Worm (Caenorhabditis elegans) whole organism, early embryonic: ENCODE results near the gene ztf-25.
"Not testable (repeated sequence)": the region's sequence is repeated elsewhere in the genome, so short reads cannot be mapped to it uniquely, and the experiment has no call there.

ENCODE experiments used
- B0310.2 ChIP-seq: sonication (generic microtip); optimal IDR thresholded peaks from 2 replicates; lab custom pipeline; 2016; ENCODE audit warnings: mild to moderate bottlenecking, missing genetic modification characterization, missing compliant biosample characterization
- F13C5.2 ChIP-seq: sonication (generic microtip); optimal IDR thresholded peaks from 2 replicates; lab custom pipeline; 2017; ENCODE audit warnings: mild to moderate bottlenecking, missing genetic modification characterization, inconsistent platforms, missing compliant biosample characterization
- aly-1 ChIP-seq: sonication (generic microtip); optimal IDR thresholded peaks from 2 replicates; lab custom pipeline; 2016; ENCODE audit warnings: missing genetic modification characterization, missing compliant biosample characterization
- ama-1 ChIP-seq: fragments of 150-350 bp; optimal IDR thresholded peaks from 2 replicates; lab custom pipeline; 2014
- ceh-13 ChIP-seq: fragments of 200-800 bp; sonication (Bioruptor generic); optimal IDR thresholded peaks from 2 replicates; lab custom pipeline; 2018; ENCODE audit warnings: mild to moderate bottlenecking, missing genetic modification characterization, missing compliant biosample characterization
- ceh-36 ChIP-seq: sonication (generic microtip); optimal IDR thresholded peaks from 2 replicates; lab custom pipeline; 2016; ENCODE audit warnings: missing genetic modification characterization, inconsistent platforms, missing compliant biosample characterization
- ets-7 ChIP-seq: sonication (generic microtip); optimal IDR thresholded peaks from 2 replicates; lab custom pipeline; 2016; ENCODE audit warnings: missing genotype, missing genetic modification characterization, missing compliant biosample characterization
- flt-1 ChIP-seq: fragments of 200-800 bp; sonication (Bioruptor generic); IDR thresholded peaks from 2 replicates; pipeline ENCODE4 v1.3.6; 2022; ENCODE audit warnings: missing genetic modification characterization, missing compliant biosample characterization
- hmbx-1 ChIP-seq: sonication (generic microtip); optimal IDR thresholded peaks from 2 replicates; lab custom pipeline; 2016; ENCODE audit warnings: mild to moderate bottlenecking, missing genetic modification characterization, missing compliant biosample characterization
- hmg-4 ChIP-seq: fragments of 200-800 bp; sonication (Bioruptor generic); optimal IDR thresholded peaks from 2 replicates; lab custom pipeline; 2018; ENCODE audit warnings: mild to moderate bottlenecking, missing genetic modification characterization, missing compliant biosample characterization
- hnd-1 ChIP-seq: sonication (generic microtip); optimal IDR thresholded peaks from 2 replicates; lab custom pipeline; 2016; ENCODE audit warnings: missing genetic modification characterization, missing compliant biosample characterization
- pes-1 ChIP-seq: fragments of 200-800 bp; sonication (Bioruptor generic); IDR thresholded peaks from 2 replicates; pipeline ENCODE4 v1.3.6; 2022; ENCODE audit warnings: missing genetic modification reagents, missing genetic modification characterization, missing compliant biosample characterization
- scrt-1 ChIP-seq: fragments of 200-800 bp; sonication (Bioruptor generic); IDR thresholded peaks from 2 replicates; pipeline ENCODE4 v1.3.6; 2022; ENCODE audit warnings: missing genetic modification characterization, missing compliant biosample characterization
- sea-1 ChIP-seq: fragments of 200-800 bp; sonication (Bioruptor generic); conservative IDR thresholded peaks from 2 replicates; pipeline ENCODE4 v1.3.6; 2022; ENCODE audit warnings: missing genetic modification characterization, missing compliant biosample characterization
- tbx-11 ChIP-seq: fragments of 200-800 bp; sonication (Bioruptor generic); IDR thresholded peaks from 2 replicates; pipeline ENCODE4 v1.3.6; 2022; ENCODE audit warnings: missing genetic modification characterization, missing compliant biosample characterization
- tbx-37 ChIP-seq: fragments of 200-800 bp; sonication (Bioruptor generic); conservative IDR thresholded peaks from 2 replicates; pipeline ENCODE4 v1.3.6; 2022; ENCODE audit warnings: missing genetic modification reagents, missing genetic modification characterization, missing compliant biosample characterization
- tra-4 ChIP-seq: sonication (generic microtip); optimal IDR thresholded peaks from 2 replicates; lab custom pipeline; 2017; ENCODE audit warnings: missing genetic modification characterization, missing compliant biosample characterization

ztf-25 gene

DNA sequence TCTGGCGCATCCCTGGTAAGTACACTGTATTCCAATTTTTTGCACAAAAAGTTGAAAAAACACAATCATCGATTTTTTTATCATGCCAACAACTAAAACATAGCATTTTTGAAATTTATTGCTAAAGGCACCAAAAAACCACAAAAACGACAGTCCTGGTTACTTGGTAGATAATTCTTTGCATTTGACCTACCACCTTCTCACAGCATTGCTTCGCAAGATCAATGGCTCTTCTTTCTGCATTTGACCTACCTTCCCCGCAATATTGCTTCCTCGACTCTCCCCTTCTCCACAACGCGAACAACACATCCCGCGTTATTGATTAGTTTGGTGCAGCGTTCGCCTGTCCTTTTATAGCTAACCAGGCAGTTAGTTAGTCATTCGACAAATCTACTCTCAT is at the start of gene ztf-25:
Gene ztf-25, plus strand, starts transcription at position 301 of the 400 bp plus-strand sequence.
- TF ChIP-seq aly-1 (no peak), ceh-13 (GFP tag; lab: Kevin White, UChicago) (no peak), sea-1 (GFP tag; lab: Robert Waterston, UW) (no peak), F13C5.2 (no peak)

DNA sequence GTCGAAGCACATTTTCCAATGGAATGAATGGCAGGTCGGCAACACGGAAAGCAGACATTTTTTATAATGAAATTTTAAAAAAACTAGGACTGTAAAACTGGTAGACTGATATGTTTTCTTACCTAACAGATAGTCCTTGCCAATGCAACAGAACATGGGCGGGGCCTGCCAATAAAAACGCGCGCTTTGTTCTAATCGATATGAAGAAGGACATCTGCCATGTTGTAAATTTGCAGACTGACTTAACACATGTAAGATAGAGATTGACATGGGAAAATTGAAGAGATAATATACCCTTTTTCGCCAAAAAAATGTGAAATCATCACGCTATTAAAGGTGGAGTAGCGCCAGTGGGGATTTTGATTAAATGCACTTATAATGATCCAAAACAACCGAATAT is 48.9 kb upstream of the ztf-25 start, which contains the start of gene C38D9.8:
Gene C38D9.8, minus strand, starts transcription at position 101 of the 400 bp plus-strand sequence.
- TF ChIP-seq B0310.2, result no peak
- no peak for TF ChIP-seq ceh-36 (tag; lab: Kevin White, UChicago)
- TF ChIP-seq tbx-37 (GFP tag; lab: Robert Waterston, UW), result no peak
- TF ChIP-seq hmg-4 (GFP tag; lab: Kevin White, UChicago), result no peak
- TF ChIP-seq ceh-13 (GFP tag; lab: Kevin White, UChicago), result no peak
- no peak for TF ChIP-seq flt-1 (GFP tag; lab: Robert Waterston, UW)
- no peak for TF ChIP-seq ama-1 (lab: Kevin White, UChicago)
- no peak for TF ChIP-seq ets-7 (tag; lab: Kevin White, UChicago)
- TF ChIP-seq hnd-1 (tag; lab: Kevin White, UChicago), result no peak
- no peak for TF ChIP-seq tra-4 (tag; lab: Kevin White, UChicago)

DNA sequence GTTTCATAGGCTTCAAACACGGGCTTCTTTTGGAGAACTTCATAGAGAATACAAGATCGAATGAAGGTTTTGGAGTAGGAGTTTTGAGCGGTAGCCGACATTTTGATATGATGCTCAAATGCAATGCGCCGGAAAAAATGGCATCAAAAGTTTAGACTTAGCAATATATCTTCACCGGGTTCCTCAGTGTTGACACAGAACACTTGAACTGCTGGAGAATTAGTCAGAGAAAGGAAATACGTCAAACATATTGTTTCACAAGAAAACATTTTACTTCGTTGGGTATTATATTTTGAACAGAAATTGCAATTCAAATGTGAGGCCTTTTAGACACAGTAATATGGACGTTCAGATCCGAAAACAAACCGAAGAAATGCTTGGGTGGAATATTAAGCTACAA is 43.2 kb upstream of the ztf-25 start, which contains the start of gene fbxa-174:
Gene fbxa-174, minus strand, starts transcription at position 101 of the 400 bp plus-strand sequence.
- TF ChIP-seq B0310.2, result no peak
- no peak for TF ChIP-seq ets-7 (tag; lab: Kevin White, UChicago)
- TF ChIP-seq sea-1 (GFP tag; lab: Robert Waterston, UW), result no peak
- no peak for TF ChIP-seq pes-1 (GFP tag; lab: Robert Waterston, UW)
- TF ChIP-seq tbx-11 (GFP tag; lab: Robert Waterston, UW), result no peak
- TF ChIP-seq ceh-13 (GFP tag; lab: Kevin White, UChicago), result no peak
- no peak for TF ChIP-seq hmg-4 (GFP tag; lab: Kevin White, UChicago)
- no peak for TF ChIP-seq flt-1 (GFP tag; lab: Robert Waterston, UW)
- TF ChIP-seq hnd-1 (tag; lab: Kevin White, UChicago), result no peak
- TF ChIP-seq ceh-36 (tag; lab: Kevin White, UChicago), result no peak

DNA sequence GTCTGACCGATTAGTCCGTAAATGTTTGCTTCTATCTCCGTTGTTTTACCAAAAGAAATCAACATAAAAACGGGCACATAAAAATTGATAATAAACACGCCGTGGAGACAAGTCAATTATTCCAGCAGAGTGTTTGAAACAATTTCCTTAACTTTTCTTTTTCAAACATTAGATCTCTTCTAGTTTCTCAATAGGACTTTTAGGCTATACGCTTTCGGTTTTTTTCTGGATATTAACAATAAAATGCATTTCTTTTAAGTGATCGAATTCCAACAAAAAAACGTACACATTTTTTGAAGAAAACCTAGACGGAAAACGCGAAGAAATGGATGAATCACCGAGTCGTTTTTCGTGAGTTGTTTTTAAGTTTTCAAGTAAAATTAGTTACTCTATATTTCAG is 42.7 kb upstream of the ztf-25 start, which contains the start of gene fbxa-172:
Gene fbxa-172, plus strand, starts transcription at position 301 of the 400 bp plus-strand sequence.
- TF ChIP-seq sea-1 (GFP tag; lab: Robert Waterston, UW), result no peak
- TF ChIP-seq ceh-13 (GFP tag; lab: Kevin White, UChicago), result no peak
- no peak for TF ChIP-seq tra-4 (tag; lab: Kevin White, UChicago)
- no peak for TF ChIP-seq hmbx-1 (tag; lab: Kevin White, UChicago)
- TF ChIP-seq ets-7 (tag; lab: Kevin White, UChicago), result no peak
- no peak for TF ChIP-seq scrt-1 (GFP tag; lab: Robert Waterston, UW)
- TF ChIP-seq aly-1, result no peak
- no peak for TF ChIP-seq B0310.2
- TF ChIP-seq F13C5.2, result no peak
- no peak for TF ChIP-seq ceh-36 (tag; lab: Kevin White, UChicago)
- TF ChIP-seq flt-1 (GFP tag; lab: Robert Waterston, UW), result no peak
- TF ChIP-seq tbx-37 (GFP tag; lab: Robert Waterston, UW), result no peak
- TF ChIP-seq tbx-11 (GFP tag; lab: Robert Waterston, UW), result no peak
- TF ChIP-seq hnd-1 (tag; lab: Kevin White, UChicago), result no peak
- TF ChIP-seq pes-1 (GFP tag; lab: Robert Waterston, UW), result no peak
- no peak for TF ChIP-seq hmg-4 (GFP tag; lab: Kevin White, UChicago)
- TF ChIP-seq ama-1 (lab: Kevin White, UChicago), result no peak

DNA sequence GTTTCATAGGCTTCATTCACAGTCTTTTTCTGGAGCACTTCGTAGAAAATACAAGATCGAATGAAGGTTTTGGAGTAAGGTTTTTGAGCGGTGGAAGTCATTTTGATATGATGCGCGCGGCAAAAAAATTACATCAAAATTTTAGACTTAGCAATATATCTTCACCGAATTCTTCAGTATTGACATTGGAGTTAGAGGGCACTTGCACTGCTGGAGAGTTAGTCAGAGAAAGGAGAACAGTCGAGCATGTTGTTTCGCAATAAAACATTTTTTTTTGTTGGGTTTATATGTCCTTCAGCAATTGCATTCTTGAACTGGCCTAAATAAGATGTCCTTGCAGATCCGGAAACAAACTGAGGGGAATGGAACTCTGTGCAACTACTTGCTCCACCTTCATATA is 35.7 kb upstream of the ztf-25 start, which contains the start of gene fbxa-171:
Gene fbxa-171, minus strand, starts transcription at position 101 of the 400 bp plus-strand sequence.
- no peak for TF ChIP-seq hmbx-1 (tag; lab: Kevin White, UChicago)

DNA sequence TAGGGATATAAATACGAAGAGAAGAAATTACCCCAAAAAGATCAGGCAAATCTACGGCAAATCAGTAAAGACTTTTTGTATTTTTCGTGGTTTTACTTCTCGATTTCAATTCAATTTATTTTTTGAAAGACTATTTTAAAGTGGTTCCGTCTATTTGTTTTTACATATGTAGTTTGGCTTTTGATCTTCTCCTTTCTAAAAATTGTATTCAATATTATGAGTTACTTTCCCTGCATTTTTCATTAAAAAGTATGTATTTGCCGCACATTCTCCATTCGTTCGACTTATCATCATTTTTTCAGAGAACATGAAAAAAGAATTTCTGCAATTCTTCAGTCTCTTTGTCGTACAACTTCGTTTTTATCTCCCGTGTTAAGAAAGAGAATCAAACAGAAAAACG is 34.8 kb upstream of the ztf-25 start, which contains the start of gene C38D9.2:
Gene C38D9.2, plus strand, starts transcription at position 301 of the 400 bp plus-strand sequence.
- TF ChIP-seq ama-1 (lab: Kevin White, UChicago), result no peak

DNA sequence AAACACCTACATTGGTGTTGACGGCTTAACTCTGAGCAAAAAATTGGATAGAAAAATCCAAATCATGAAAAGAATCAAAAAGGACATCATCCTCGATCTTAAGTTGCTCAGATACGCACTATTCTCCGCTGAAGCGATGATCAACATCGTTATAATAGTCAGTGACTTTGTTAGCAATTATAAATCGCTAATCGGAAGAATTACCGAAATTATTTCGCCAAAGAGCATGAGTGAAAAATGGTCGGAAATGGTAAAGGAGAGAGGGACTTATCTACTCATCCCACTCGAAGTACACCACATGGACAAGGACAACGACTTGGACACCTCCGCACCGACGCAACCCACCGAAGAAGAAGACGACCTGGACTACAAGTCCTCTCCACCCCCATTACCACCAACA is 21.6 kb upstream of the ztf-25 start:
- TF ChIP-seq hmbx-1 (tag; lab: Kevin White, UChicago) (no peak), hmg-4 (GFP tag; lab: Kevin White, UChicago) (no peak), aly-1 (no peak), ceh-36 (tag; lab: Kevin White, UChicago) (no peak), tbx-37 (GFP tag; lab: Robert Waterston, UW) (no peak), tra-4 (tag; lab: Kevin White, UChicago) (no peak), F13C5.2 (no peak), pes-1 (GFP tag; lab: Robert Waterston, UW) (no peak)

DNA sequence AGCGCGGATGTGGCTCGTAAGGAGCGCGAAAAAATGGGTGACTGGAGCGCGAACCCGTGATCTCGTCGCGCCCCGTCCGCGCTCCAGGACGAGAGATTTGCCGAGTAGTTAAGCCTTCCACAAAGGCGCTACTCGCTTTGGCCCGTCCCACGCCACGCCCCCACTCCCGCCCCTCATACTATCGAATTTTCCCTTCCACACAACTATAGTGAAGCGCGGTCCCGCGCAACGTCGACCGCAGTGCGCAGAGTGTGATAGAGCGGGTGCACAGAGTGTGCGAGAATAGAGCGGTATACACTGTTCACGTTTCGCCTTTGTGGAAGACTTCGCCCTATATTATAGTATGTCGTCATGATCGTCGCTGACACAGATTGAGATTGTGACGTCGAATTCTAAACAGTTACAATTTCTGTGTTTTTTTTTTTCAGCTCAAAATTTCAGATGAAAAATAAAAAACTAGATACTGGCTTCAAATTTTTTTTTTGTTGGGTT is 17.2 kb upstream of the ztf-25 start, which contains the start of gene fbxa-133:
Gene fbxa-133, plus strand, starts transcription at position 442 of the 492 bp plus-strand sequence.
- not testable (repeated sequence) for TF ChIP-seq ceh-36 (tag; lab: Kevin White, UChicago); tbx-11 (GFP tag; lab: Robert Waterston, UW); ets-7 (tag; lab: Kevin White, UChicago)
